Worm (Caenorhabditis elegans) whole organism, young adult: ENCODE measurements around the gene nhr-270.

Source experiments
- B0261.1 ChIP-seq: sonication (generic microtip); optimal IDR thresholded peaks from 2 replicates; lab custom pipeline; 2016; ENCODE audit warnings: mild to moderate bottlenecking, missing genetic modification characterization, moderate library complexity, missing compliant biosample characterization
- F10E7.11 ChIP-seq: sonication (generic microtip); optimal IDR thresholded peaks from 2 replicates; lab custom pipeline; 2017; ENCODE audit warnings: mild to moderate bottlenecking, missing genetic modification characterization, moderate library complexity, missing compliant biosample characterization
- F37B4.10 ChIP-seq: fragments of 200-800 bp; sonication (Bioruptor generic); IDR thresholded peaks from 2 replicates; pipeline ENCODE4 v1.3.6; 2022; ENCODE audit warnings: missing genetic modification characterization, missing compliant biosample characterization
- F39B2.1 ChIP-seq: fragments of 200-800 bp; sonication (Bioruptor generic); IDR thresholded peaks from 2 replicates; pipeline ENCODE4 v1.3.6; 2022; ENCODE audit warnings: missing genetic modification reagents, missing genetic modification characterization, missing compliant biosample characterization
- Y95B8A.8 ChIP-seq: fragments of 200-800 bp; sonication (Bioruptor generic); IDR thresholded peaks from 2 replicates; pipeline ENCODE4 v1.3.6; 2022; ENCODE audit warnings: missing genetic modification reagents, missing genetic modification characterization, missing compliant biosample characterization
- akir-1 ChIP-seq: fragments of 200-800 bp; sonication (Bioruptor generic); optimal IDR thresholded peaks from 2 replicates; lab custom pipeline; 2018; ENCODE audit warnings: mild to moderate bottlenecking, missing genetic modification characterization, moderate library complexity, missing compliant biosample characterization
- ama-1 ChIP-seq, 3 experiments: fragments of 150-350 bp in 1 of 3; sonication (generic microtip) in 2 of 3; optimal IDR thresholded peaks; 2 replicates each; lab custom pipeline; 2014 to 2018; ENCODE audit warnings: missing biosample characterization in 2 of 3, missing genetic modification characterization in 2 of 3, missing genetic modification reagents in 2 of 3
- aptf-3 ChIP-seq: fragments of 200-800 bp; sonication (Bioruptor generic); IDR thresholded peaks from 2 replicates; pipeline ENCODE4 v1.3.6; 2022; ENCODE audit warnings: missing genetic modification characterization, missing compliant biosample characterization
- athp-1 ChIP-seq: sonication (generic microtip); optimal IDR thresholded peaks from 2 replicates; lab custom pipeline; 2017; ENCODE audit warnings: mild to moderate bottlenecking, missing genetic modification characterization, missing compliant biosample characterization
- attf-6 ChIP-seq: fragments of 200-800 bp; sonication (Bioruptor generic); IDR thresholded peaks from 2 replicates; pipeline ENCODE4 v1.3.6; 2022; ENCODE audit warnings: missing genetic modification reagents, missing genetic modification characterization, missing compliant biosample characterization
- bed-1 ChIP-seq: fragments of 200-800 bp; sonication (Bioruptor generic); IDR thresholded peaks from 2 replicates; pipeline ENCODE4 v1.3.6; 2022; ENCODE audit warnings: missing genetic modification reagents, missing genetic modification characterization, missing compliant biosample characterization
- ccch-3 ChIP-seq: fragments of 200-800 bp; sonication (Bioruptor generic); optimal IDR thresholded peaks from 2 replicates; lab custom pipeline; 2018; ENCODE audit warnings: mild to moderate bottlenecking, missing genetic modification characterization, missing compliant biosample characterization
- ceh-40 ChIP-seq: fragments of 200-800 bp; sonication (Bioruptor generic); IDR thresholded peaks from 2 replicates; pipeline ENCODE4 v1.3.6; 2022; ENCODE audit warnings: missing genetic modification characterization, missing compliant biosample characterization
- ceh-58 ChIP-seq: fragments of 200-800 bp; sonication (Bioruptor generic); IDR thresholded peaks from 2 replicates; pipeline ENCODE4 v1.3.6; 2022; ENCODE audit warnings: missing genetic modification characterization, missing compliant biosample characterization
- ceh-91 ChIP-seq: fragments of 200-800 bp; sonication (Bioruptor generic); IDR thresholded peaks from 2 replicates; pipeline ENCODE4 v1.3.6; 2022; ENCODE audit warnings: missing genetic modification reagents, missing genetic modification characterization, missing compliant biosample characterization
- die-1 ChIP-seq: sonication (generic microtip); optimal IDR thresholded peaks from 2 replicates; lab custom pipeline; 2016; ENCODE audit warnings: missing genotype, mild to moderate bottlenecking, missing genetic modification characterization, missing compliant biosample characterization
- dpl-1 ChIP-seq: fragments of 150-350 bp; optimal IDR thresholded peaks from 2 replicates; lab custom pipeline; 2014; ENCODE audit warnings: missing biosample characterization, missing genetic modification reagents, missing genetic modification characterization
- egrh-3 ChIP-seq: fragments of 200-800 bp; sonication (Bioruptor generic); IDR thresholded peaks from 2 replicates; pipeline ENCODE4 v1.3.6; 2022; ENCODE audit warnings: missing genetic modification reagents, missing genetic modification characterization, missing compliant biosample characterization
- fkh-3 ChIP-seq: sonication (generic microtip); optimal IDR thresholded peaks from 2 replicates; lab custom pipeline; 2016; ENCODE audit warnings: mild to moderate bottlenecking, missing genetic modification characterization, missing compliant biosample characterization
- gei-17 ChIP-seq: fragments of 200-800 bp; sonication (Bioruptor generic); optimal IDR thresholded peaks from 2 replicates; lab custom pipeline; 2018; ENCODE audit warnings: mild to moderate bottlenecking, missing genetic modification characterization, missing compliant biosample characterization
- hmg-20 ChIP-seq: fragments of 200-800 bp; sonication (Bioruptor generic); IDR thresholded peaks from 2 replicates; pipeline ENCODE4 v1.3.6; 2022; ENCODE audit warnings: missing genetic modification reagents, missing genetic modification characterization, missing compliant biosample characterization
- let-526 ChIP-seq: fragments of 200-800 bp; sonication (Bioruptor generic); IDR thresholded peaks from 2 replicates; pipeline ENCODE4 v1.3.6; 2022; ENCODE audit warnings: missing genetic modification reagents, missing genetic modification characterization, missing compliant biosample characterization
- let-607 ChIP-seq, 2 experiments: fragments of 200-800 bp in 1 of 2; sonication (Bioruptor generic) in 1 of 2; sonication (generic microtip) in 1 of 2; optimal IDR thresholded peaks; 2 replicates each; lab custom pipeline; 2016 to 2018; ENCODE audit warnings: mild to moderate bottlenecking in 2 of 2, missing compliant biosample characterization in 2 of 2, missing genetic modification characterization in 2 of 2, moderate library complexity in 2 of 2, missing genotype in 1 of 2
- madf-3 ChIP-seq: fragments of 200-800 bp; sonication (Bioruptor generic); IDR thresholded peaks from 2 replicates; pipeline ENCODE4 v1.3.6; 2022; ENCODE audit warnings: missing genetic modification reagents, missing genetic modification characterization, missing compliant biosample characterization
- madf-6 ChIP-seq: fragments of 200-800 bp; sonication (Bioruptor generic); IDR thresholded peaks from 2 replicates; pipeline ENCODE4 v1.3.6; 2022; ENCODE audit warnings: missing genetic modification reagents, missing genetic modification characterization, missing compliant biosample characterization
- mel-28 ChIP-seq: sonication (generic microtip); optimal IDR thresholded peaks from 2 replicates; lab custom pipeline; 2016; ENCODE audit warnings: borderline replicate concordance, mild to moderate bottlenecking, missing genetic modification characterization, missing compliant biosample characterization
- nfya-1 ChIP-seq: sonication (generic microtip); optimal IDR thresholded peaks from 2 replicates; lab custom pipeline; 2017; ENCODE audit warnings: antibody characterized with exemption, missing compliant biosample characterization, missing genetic modification characterization, borderline replicate concordance; ENCODE audit not compliant: insufficient read depth
- nfya-2 ChIP-seq: fragments of 200-800 bp; sonication (Bioruptor generic); IDR thresholded peaks from 2 replicates; pipeline ENCODE4 v1.3.6; 2022; ENCODE audit warnings: missing genetic modification reagents, missing genetic modification characterization, missing compliant biosample characterization
- nhr-27 ChIP-seq: fragments of 200-800 bp; sonication (Bioruptor generic); optimal IDR thresholded peaks from 2 replicates; lab custom pipeline; 2018; ENCODE audit warnings: mild to moderate bottlenecking, missing genetic modification characterization, moderate library complexity, missing compliant biosample characterization
- nhr-90 ChIP-seq: sonication (generic microtip); optimal IDR thresholded peaks from 2 replicates; lab custom pipeline; 2016; ENCODE audit warnings: missing genotype, mild to moderate bottlenecking, missing genetic modification characterization, missing compliant biosample characterization
- rec-8 ChIP-seq, 2 experiments: sonication (generic microtip); optimal IDR thresholded peaks; 2 replicates each; lab custom pipeline; 2016; ENCODE audit warnings: mild to moderate bottlenecking in 2 of 2, missing genetic modification characterization in 2 of 2, missing genetic modification reagents in 2 of 2, missing genotype in 2 of 2, missing biosample characterization in 1 of 2, missing compliant biosample characterization in 1 of 2, moderate library complexity in 1 of 2
- repo-1 ChIP-seq: sonication (generic microtip); optimal IDR thresholded peaks from 2 replicates; lab custom pipeline; 2017; ENCODE audit warnings: mild to moderate bottlenecking, missing genetic modification characterization, missing compliant biosample characterization
- snpc-1.1 ChIP-seq: sonication (generic microtip); optimal IDR thresholded peaks from 2 replicates; lab custom pipeline; 2017; ENCODE audit warnings: missing genetic modification characterization, mild to moderate bottlenecking, missing compliant biosample characterization, antibody characterized with exemption, moderate library complexity, missing genotype, missing genetic modification reagents; ENCODE audit not compliant: insufficient read depth
- snpc-4 ChIP-seq, 5 experiments: fragments of 150-350 bp in 1 of 5; sonication (generic microtip) in 4 of 5; optimal IDR thresholded peaks; 2 replicates each; lab custom pipeline; 2014 to 2018; ENCODE audit warnings: missing genetic modification characterization in 5 of 5, missing biosample characterization in 3 of 5, antibody characterized with exemption in 2 of 5, mild to moderate bottlenecking in 2 of 5, missing compliant biosample characterization in 2 of 5, missing genotype in 2 of 5, moderate library complexity in 2 of 5, missing genetic modification reagents in 1 of 5
- tbx-9 ChIP-seq: sonication (generic microtip); optimal IDR thresholded peaks from 2 replicates; lab custom pipeline; 2016; ENCODE audit warnings: borderline replicate concordance, missing genetic modification characterization, inconsistent platforms, missing compliant biosample characterization
- tlf-1 ChIP-seq: fragments of 200-800 bp; sonication (Bioruptor generic); optimal IDR thresholded peaks from 2 replicates; lab custom pipeline; 2018; ENCODE audit warnings: mild to moderate bottlenecking, missing genetic modification characterization, missing compliant biosample characterization
- ztf-22 ChIP-seq: fragments of 200-800 bp; sonication (Bioruptor generic); optimal IDR thresholded peaks from 2 replicates; lab custom pipeline; 2018; ENCODE audit warnings: mild to moderate bottlenecking, missing genetic modification characterization, moderate library complexity, missing compliant biosample characterization
- ztf-25 ChIP-seq: fragments of 200-800 bp; sonication (Bioruptor generic); IDR thresholded peaks from 2 replicates; pipeline ENCODE4 v1.3.6; 2022; ENCODE audit warnings: missing genetic modification reagents, missing genetic modification characterization, missing compliant biosample characterization
- ztf-28 ChIP-seq: fragments of 200-800 bp; sonication (Bioruptor generic); IDR thresholded peaks from 2 replicates; pipeline ENCODE4 v1.3.6; 2022; ENCODE audit warnings: missing genetic modification reagents, missing genetic modification characterization, missing compliant biosample characterization
- ztf-3 ChIP-seq: fragments of 200-800 bp; sonication (Bioruptor generic); optimal IDR thresholded peaks from 2 replicates; lab custom pipeline; 2018; ENCODE audit warnings: mild to moderate bottlenecking, missing genetic modification characterization, missing compliant biosample characterization

Gene nhr-270

DNA sequence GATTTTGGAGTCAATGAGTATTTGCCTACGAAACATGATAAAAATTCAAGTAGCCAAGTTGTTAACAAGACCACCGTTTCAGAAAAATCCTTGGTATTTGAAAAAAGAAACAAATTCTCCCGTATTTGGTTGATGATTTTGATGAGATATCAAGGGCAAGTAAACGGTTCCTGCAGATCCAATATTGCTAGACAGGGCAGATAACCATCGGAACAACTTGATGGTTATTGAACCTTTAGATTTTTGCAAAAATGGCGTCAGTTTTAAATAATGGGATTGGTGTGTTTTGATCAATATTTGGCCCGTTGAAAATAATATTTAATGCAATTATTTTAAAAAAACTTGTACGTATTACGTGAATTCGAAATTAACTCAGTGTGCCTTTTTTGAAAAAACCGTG lies 4.3 kb downstream of the nhr-270 start:
- no peak for TF ChIP-seq F10E7.11
- TF ChIP-seq nfya-2 (GFP tag; lab: Robert Waterston, UW): no peak
- TF ChIP-seq ccch-3 (GFP tag; lab: Kevin White, UChicago): no peak
- TF ChIP-seq rec-8 (tag; optimal IDR thresholded peaks at IDR 0.05; lab: Kevin White, UChicago): no peak
- no peak for TF ChIP-seq ztf-28 (GFP tag; lab: Robert Waterston, UW)
- no peak for TF ChIP-seq let-526 (GFP tag; lab: Robert Waterston, UW)
- TF ChIP-seq ztf-25 (GFP tag; lab: Robert Waterston, UW): no peak
- no peak for TF ChIP-seq tlf-1 (GFP tag; lab: Kevin White, UChicago)
- no peak for TF ChIP-seq ztf-22
- TF ChIP-seq B0261.1 (tag; lab: Kevin White, UChicago): no peak
- TF ChIP-seq hmg-20: no peak
- no peak for TF ChIP-seq Y95B8A.8 (GFP tag; lab: Robert Waterston, UW)
- TF ChIP-seq madf-3 (GFP tag; lab: Robert Waterston, UW): no peak
- no peak for TF ChIP-seq repo-1 (tag; lab: Kevin White, UChicago)

DNA sequence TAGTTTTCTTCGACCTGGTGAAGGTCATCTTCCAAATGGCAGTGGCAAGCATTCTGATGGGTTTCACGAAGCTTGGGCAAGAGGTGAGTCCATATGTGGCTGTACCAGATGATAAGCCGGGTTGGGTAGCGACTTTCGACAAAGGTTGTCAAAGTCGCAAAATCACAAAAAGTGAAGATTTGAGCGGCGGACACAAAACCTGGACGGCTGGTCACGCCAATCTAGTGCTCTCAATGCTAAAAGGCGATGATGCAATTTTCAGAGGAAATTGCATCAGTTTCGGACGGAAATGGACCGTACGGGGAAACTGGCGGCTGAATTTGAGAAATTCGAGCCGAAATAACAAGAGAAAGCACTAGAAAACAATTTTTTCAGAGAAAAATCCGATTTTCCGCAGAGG lies 7.3 kb downstream of the nhr-270 start:
- TF ChIP-seq akir-1 (GFP tag; lab: Kevin White, UChicago) (no peak), snpc-1.1 (peak; percentile 3), ceh-91 (GFP tag; lab: Robert Waterston, UW) (no peak), gei-17 (GFP tag; lab: Kevin White, UChicago) (no peak), snpc-4 (GFP tag; optimal IDR thresholded peaks at IDR 0.05; lab: Kevin White, UChicago) (no peak), snpc-4 (tag; optimal IDR thresholded peaks at IDR 0.05; lab: Kevin White, UChicago) (peak in 3 of 4 experiments; percentile 37 to 82 (median 78)), fkh-3 (no peak), ceh-40 (GFP tag; lab: Robert Waterston, UW) (no peak), F37B4.10 (GFP tag; lab: Robert Waterston, UW) (no peak), nhr-27 (tag; lab: Kevin White, UChicago) (no peak), athp-1 (tag; lab: Kevin White, UChicago) (no peak), let-607 (tag; optimal IDR thresholded peaks at IDR 0.05; lab: Kevin White, UChicago) (no peak), dpl-1 (GFP tag; lab: Kevin White, UChicago) (no peak)

DNA sequence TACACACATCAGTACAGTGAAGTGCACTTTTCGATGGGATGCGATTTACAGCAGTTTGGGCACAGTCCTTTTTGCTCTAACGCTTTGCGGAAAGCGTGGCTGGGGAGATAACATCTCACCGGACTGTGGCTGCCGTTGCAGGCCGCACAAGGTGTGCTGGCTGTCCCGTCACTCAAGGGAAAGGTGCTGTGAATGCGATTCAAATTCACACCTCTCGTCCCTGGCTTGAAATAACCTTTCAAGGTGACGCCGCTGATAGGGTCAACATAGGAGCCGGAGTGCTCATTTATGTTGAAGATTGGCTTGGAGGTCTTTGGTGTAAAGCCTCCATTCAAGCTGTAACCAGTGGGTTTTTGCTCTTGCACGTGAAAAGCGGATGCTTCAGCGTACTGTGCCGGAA lies 10.4 kb downstream of the nhr-270 start:
- TF ChIP-seq ceh-58 (GFP tag; lab: Robert Waterston, UW) (0 out of 2 replicates have a peak, but pooled peaks have one; percentile 59), let-607 (tag; optimal IDR thresholded peaks at IDR 0.05; lab: Kevin White, UChicago) (no peak)
- TF ChIP-seq, all 124 proteins: peak for 1

DNA sequence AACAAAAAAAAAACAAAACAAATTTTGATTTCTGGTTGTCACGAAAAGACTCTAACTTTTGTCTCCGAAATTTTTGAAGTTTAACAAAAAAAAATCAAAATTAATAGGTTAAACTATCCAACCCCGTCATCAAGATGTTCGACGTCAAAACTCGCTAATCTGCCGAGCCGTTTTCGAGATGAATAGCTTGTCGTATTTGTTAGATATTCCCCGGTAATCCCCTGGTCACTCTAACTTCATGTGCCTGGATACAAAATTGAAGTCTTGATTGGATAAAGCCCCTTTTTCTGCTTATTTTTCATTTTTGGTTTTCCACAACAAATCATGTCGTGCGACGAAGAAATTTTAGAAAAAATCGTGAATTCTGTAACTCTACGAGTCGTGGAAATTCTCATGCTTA lies 22.1 kb downstream of the nhr-270 start, which contains the start of gene srab-16:
Gene srab-16, plus strand, starts transcription at position 301 of the 400 bp plus-strand sequence.
- TF ChIP-seq F10E7.11 (no peak), Y95B8A.8 (GFP tag; lab: Robert Waterston, UW) (no peak), ztf-28 (GFP tag; lab: Robert Waterston, UW) (no peak), mel-28 (tag; lab: Kevin White, UChicago) (no peak), attf-6 (GFP tag; lab: Robert Waterston, UW) (no peak), ccch-3 (GFP tag; lab: Kevin White, UChicago) (no peak), let-607 (tag; optimal IDR thresholded peaks at IDR 0.05; lab: Kevin White, UChicago) (no peak), madf-3 (GFP tag; lab: Robert Waterston, UW) (no peak)

DNA sequence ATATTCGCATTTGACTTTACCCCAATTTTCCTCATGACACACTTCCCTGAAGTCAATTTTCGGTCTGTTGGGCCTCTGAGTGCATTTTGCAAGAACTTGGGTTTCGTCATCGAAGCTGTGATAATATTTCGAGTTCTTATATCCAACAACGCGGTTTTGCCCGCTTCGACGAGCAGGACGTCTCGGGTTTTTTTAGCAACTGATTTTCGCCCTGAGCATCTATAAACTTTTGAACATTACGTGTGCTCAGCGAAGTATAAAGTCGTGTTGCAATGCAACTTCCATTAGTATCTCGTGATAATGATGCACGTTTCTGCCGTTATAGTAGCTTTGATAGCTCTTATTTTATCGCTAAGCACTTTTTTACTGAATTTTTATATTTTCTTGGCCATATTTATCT lies 24.5 kb downstream of the nhr-270 start, which contains the start of gene srbc-60:
Gene srbc-60, plus strand, starts transcription at position 301 of the 400 bp plus-strand sequence.
- no peak for TF ChIP-seq F39B2.1 (GFP tag; lab: Robert Waterston, UW)
- TF ChIP-seq nhr-90 (tag; lab: Kevin White, UChicago): no peak
- no peak for TF ChIP-seq let-607 (tag; optimal IDR thresholded peaks at IDR 0.05; lab: Kevin White, UChicago)
- no peak for TF ChIP-seq tbx-9
- TF ChIP-seq ama-1 (optimal IDR thresholded peaks at IDR 0.05; lab: Kevin White, UChicago): no peak
- no peak for TF ChIP-seq ama-1 (GFP tag; optimal IDR thresholded peaks at IDR 0.05; lab: Kevin White, UChicago)
- no peak for TF ChIP-seq aptf-3 (GFP tag; lab: Robert Waterston, UW)
- TF ChIP-seq ztf-3 (GFP tag; lab: Kevin White, UChicago): no peak
- no peak for TF ChIP-seq ztf-25 (GFP tag; lab: Robert Waterston, UW)
- TF ChIP-seq egrh-3 (GFP tag; lab: Robert Waterston, UW): no peak
- no peak for TF ChIP-seq die-1 (tag; lab: Kevin White, UChicago)
- TF ChIP-seq madf-6 (GFP tag; lab: Robert Waterston, UW): no peak
- TF ChIP-seq bed-1 (GFP tag; lab: Robert Waterston, UW): no peak
- TF ChIP-seq nfya-1 (tag; lab: Kevin White, UChicago): no peak
- TF ChIP-seq akir-1 (GFP tag; lab: Kevin White, UChicago): no peak
